Worm (Caenorhabditis elegans) whole organism, late embryonic: ENCODE data around the gene lurp-4.

Experiments
- lin-11 ChIP-seq: fragments of 200-800 bp; sonication (Bioruptor generic); optimal IDR thresholded peaks from 2 replicates; lab custom pipeline; 2018; ENCODE audit warnings: mild to moderate bottlenecking, missing genetic modification characterization, missing compliant biosample characterization
- pat-9 ChIP-seq: fragments of 200-800 bp; sonication (Bioruptor generic); optimal IDR thresholded peaks from 2 replicates; lab custom pipeline; 2018; ENCODE audit warnings: mild to moderate bottlenecking, missing genetic modification characterization, moderate library complexity, missing compliant biosample characterization

The lurp-4 gene

ce11 chrV:13138681-13139080 lies 46.2 kb downstream of the lurp-4 start, which contains the start of gene dhc-3:
Gene dhc-3, plus strand, starts transcription at chrV:13138981.
- TF ChIP-seq lin-11 = no peak
- TF ChIP-seq pat-9 (tag; lab: Kevin White, UChicago) = no peak
